Worm (Caenorhabditis elegans) whole organism, midembryonic: ENCODE measurements around the gene F53B7.4.

Experiments used
- cog-1 ChIP-seq: sonication (generic microtip); optimal IDR thresholded peaks from 2 replicates; lab custom pipeline; 2016; ENCODE audit warnings: missing genetic modification characterization, missing compliant biosample characterization
- ztf-23 ChIP-seq: fragments of 200-800 bp; sonication (Bioruptor generic); IDR thresholded peaks from 2 replicates; pipeline ENCODE4 v1.3.6; 2022; ENCODE audit warnings: missing genetic modification reagents, missing genetic modification characterization, missing compliant biosample characterization

- TF ChIP-seq cog-1 (tag; lab: Kevin White, UChicago) (no peak), ztf-23 (GFP tag; lab: Robert Waterston, UW) (peak; percentile 65)
Measured at ce11 chrV:10961448-10961870, 40.9 kb downstream of the F53B7.4 start.
